Worm (Caenorhabditis elegans) whole organism, L2 larva: ENCODE data around the gene ugt-5.

Source experiments
- F13H6.1 ChIP-seq: sonication (generic microtip); optimal IDR thresholded peaks from 2 replicates; lab custom pipeline; 2016; ENCODE audit warnings: missing genetic modification characterization, missing compliant biosample characterization
- aly-2 ChIP-seq: fragments of 150-350 bp; optimal IDR thresholded peaks from 2 replicates; lab custom pipeline; 2014; ENCODE audit warnings: missing biosample characterization, missing genetic modification characterization
- crh-2 ChIP-seq: sonication (generic microtip); optimal IDR thresholded peaks from 2 replicates; lab custom pipeline; 2017; ENCODE audit warnings: missing biosample characterization, missing genetic modification characterization
- egl-27 ChIP-seq: sonication (generic microtip); optimal IDR thresholded peaks from 3 replicates; lab custom pipeline; 2017; ENCODE audit warnings: missing biosample characterization, missing genetic modification reagents, missing genetic modification characterization
- lin-13 ChIP-seq: fragments of 150-350 bp; optimal IDR thresholded peaks from 2 replicates; lab custom pipeline; 2014; ENCODE audit warnings: missing biosample characterization, missing genetic modification reagents, missing genetic modification characterization
- lin-39 ChIP-seq: fragments of 150-350 bp; optimal IDR thresholded peaks from 2 replicates; lab custom pipeline; 2014; ENCODE audit warnings: missing biosample characterization, missing genetic modification reagents, missing genetic modification characterization
- mdl-1 ChIP-seq, 2 experiments: fragments of 150-350 bp in 1 of 2; sonication (generic microtip) in 1 of 2; optimal IDR thresholded peaks; 2 replicates each; lab custom pipeline; 2017; ENCODE audit warnings: missing biosample characterization in 2 of 2, missing genetic modification characterization in 2 of 2
- nhr-11 ChIP-seq: fragments of 150-350 bp; optimal IDR thresholded peaks from 2 replicates; lab custom pipeline; 2014; ENCODE audit warnings: missing biosample characterization, missing genetic modification characterization
- nhr-12 ChIP-seq: fragments of 150-350 bp; optimal IDR thresholded peaks from 2 replicates; lab custom pipeline; 2014; ENCODE audit warnings: missing biosample characterization, missing genetic modification characterization
- sma-3 ChIP-seq: sonication (generic microtip); optimal IDR thresholded peaks from 2 replicates; lab custom pipeline; 2016; ENCODE audit warnings: missing genetic modification reagents, missing genetic modification characterization, missing compliant biosample characterization
- sma-9 ChIP-seq, 2 experiments: fragments of 150-350 bp in 1 of 2; sonication (generic microtip) in 1 of 2; optimal IDR thresholded peaks; 2 replicates each; lab custom pipeline; 2014 to 2016; ENCODE audit warnings: missing genetic modification characterization in 2 of 2, mild to moderate bottlenecking in 1 of 2, missing biosample characterization in 1 of 2, missing compliant biosample characterization in 1 of 2, missing genetic modification reagents in 1 of 2, moderate library complexity in 1 of 2
- zag-1 ChIP-seq: fragments of 150-350 bp; optimal IDR thresholded peaks from 2 replicates; lab custom pipeline; 2014; ENCODE audit warnings: missing biosample characterization, missing genetic modification characterization
- ztf-4 ChIP-seq: fragments of 150-350 bp; optimal IDR thresholded peaks from 2 replicates; lab custom pipeline; 2014; ENCODE audit warnings: missing biosample characterization, missing genetic modification characterization

ce11 chrV:12835388-12835787 lies 42.6 kb upstream of the ugt-5 start, which contains the start of gene C44H9.4:
- TF ChIP-seq lin-39 (tag; lab: Kevin White, UChicago) (no peak), mdl-1 (tag; optimal IDR thresholded peaks at IDR 0.05; lab: Kevin White, UChicago) (no peak), nhr-12 (tag; lab: Kevin White, UChicago) (no peak), nhr-11 (tag; lab: Kevin White, UChicago) (no peak), aly-2 (tag; lab: Kevin White, UChicago) (no peak), ztf-4 (no peak), lin-13 (GFP tag; lab: Kevin White, UChicago) (no peak), sma-9 (GFP tag; optimal IDR thresholded peaks at IDR 0.05; lab: Kevin White, UChicago) (no peak), sma-9 (tag; optimal IDR thresholded peaks at IDR 0.05; lab: Kevin White, UChicago) (no peak), crh-2 (tag; lab: Kevin White, UChicago) (no peak), F13H6.1 (tag; lab: Kevin White, UChicago) (no peak), egl-27 (tag; lab: Kevin White, UChicago) (no peak), zag-1 (no peak), sma-3 (no peak)
